Fruit fly (Drosophila melanogaster): Measurements from ENCODE around the gene CG8661.

Gene CG8661

dm6 chrX:17322852-17323251 lies 38.6 kb upstream of the CG8661 start (continued):
- TF ChIP-seq CG10979 (tag; optimal IDR thresholded peaks at IDR 0.05), result no peak
- no peak for TF ChIP-seq CHES-1-like (GFP tag; optimal IDR thresholded peaks at IDR 0.05)
- TF ChIP-seq dpn (GFP tag; optimal IDR thresholded peaks at IDR 0.05), result no peak
- TF ChIP-seq eve (GFP tag; optimal IDR thresholded peaks at IDR 0.05), result peak in 1 of 2 experiments; percentile 4
- no peak for TF ChIP-seq Mrtf (GFP tag; IDR thresholded peaks at IDR 0.05)
- no peak for TF ChIP-seq HLH3B (GFP tag; IDR thresholded peaks at IDR 0.05)
- no peak for TF ChIP-seq aop (GFP tag; IDR thresholded peaks at IDR 0.05)
- no peak for TF ChIP-seq Hmx (GFP tag; optimal IDR thresholded peaks at IDR 0.05)
- no peak for TF ChIP-seq ro (GFP tag; IDR thresholded peaks at IDR 0.05)
- TF ChIP-seq Ets65A (GFP tag), result peak; percentile 83
- no peak for TF ChIP-seq CG2120 (GFP tag; optimal IDR thresholded peaks at IDR 0.05)
- TF ChIP-seq CG1603 (tag; optimal IDR thresholded peaks at IDR 0.05), result no peak
- no peak for TF ChIP-seq Mes4 (GFP tag; optimal IDR thresholded peaks at IDR 0.05)
- TF ChIP-seq ssp (GFP tag; IDR thresholded peaks at IDR 0.05), result no peak
- peak; percentile 2 for TF ChIP-seq Nf-YB (GFP tag; optimal IDR thresholded peaks at IDR 0.05)

dm6 chrX:17316723-17317262 lies 32.5 kb upstream of the CG8661 start:
- TF ChIP-seq CG34224 (GFP tag; IDR thresholded peaks at IDR 0.05; ENCODE audit: partially characterized antibody), result no peak
- TF ChIP-seq zen2 (GFP tag; IDR thresholded peaks at IDR 0.05; ENCODE audit: partially characterized antibody), result no peak
- TF ChIP-seq HmgD (GFP tag; optimal IDR thresholded peaks at IDR 0.05), result no peak
- TF ChIP-seq vvl (GFP tag; IDR thresholded peaks at IDR 0.05), result no peak
- no peak for TF ChIP-seq CG11696 (GFP tag; IDR thresholded peaks at IDR 0.05)
- no peak for TF ChIP-seq rib (GFP tag; IDR thresholded peaks at IDR 0.05)
- TF ChIP-seq ken (GFP tag; IDR thresholded peaks at IDR 0.05), result no peak
- no peak for TF ChIP-seq Deaf1 (tag; optimal IDR thresholded peaks at IDR 0.05)
- TF ChIP-seq CG10979 (tag; optimal IDR thresholded peaks at IDR 0.05), result no peak
- no peak for TF ChIP-seq bbx (GFP tag; IDR thresholded peaks at IDR 0.05; ENCODE audit: partially characterized antibody)
- peak; percentile 33 for TF ChIP-seq CG1832 (GFP tag; optimal IDR thresholded peaks at IDR 0.05)
- TF ChIP-seq Myb (GFP tag; optimal IDR thresholded peaks at IDR 0.05), result no peak
- TF ChIP-seq CG8089 (GFP tag; optimal IDR thresholded peaks at IDR 0.05), result no peak
- no peak for TF ChIP-seq CG9817 (tag; optimal IDR thresholded peaks at IDR 0.05)
- no peak for TF ChIP-seq Eip74EF (GFP tag; optimal IDR thresholded peaks at IDR 0.05)
- TF ChIP-seq ac (GFP tag; optimal IDR thresholded peaks at IDR 0.05), result peak; percentile 81
- TF ChIP-seq Chrac-16 (GFP tag; optimal IDR thresholded peaks at IDR 0.05), result no peak
- peak; percentile 85 for TF ChIP-seq CG4360 (GFP tag; IDR thresholded peaks at IDR 0.05)
- TF ChIP-seq ro (GFP tag; IDR thresholded peaks at IDR 0.05), result no peak
- TF ChIP-seq Nf-YB (GFP tag; optimal IDR thresholded peaks at IDR 0.05), result peak; percentile 40
- TF ChIP-seq ci (GFP tag; IDR thresholded peaks at IDR 0.05), result no peak
- peak; percentile 69 for TF ChIP-seq crol (GFP tag; IDR thresholded peaks at IDR 0.05)
- TF ChIP-seq CG14710 (tag; optimal IDR thresholded peaks at IDR 0.05), result no peak
- no peak for TF ChIP-seq TFAM (GFP tag; optimal IDR thresholded peaks at IDR 0.05)
- no peak for TF ChIP-seq gce (GFP tag; IDR thresholded peaks at IDR 0.05)
- TF ChIP-seq luna (GFP tag; optimal IDR thresholded peaks at IDR 0.05), result no peak
- TF ChIP-seq sens (GFP tag), result peak; percentile 61
- no peak for TF ChIP-seq CG8765 (GFP tag; IDR thresholded peaks at IDR 0.05)
- TF ChIP-seq Hr51 (GFP tag; optimal IDR thresholded peaks at IDR 0.05), result no peak
- TF ChIP-seq br (optimal IDR thresholded peaks at IDR 0.05), result no peak
- no peak for TF ChIP-seq hbn (GFP tag; IDR thresholded peaks at IDR 0.05; ENCODE audit: partially characterized antibody)
- no peak for TF ChIP-seq CG17802 (tag; optimal IDR thresholded peaks at IDR 0.05)
- no peak for TF ChIP-seq gsb (GFP tag; IDR thresholded peaks at IDR 0.05)
- TF ChIP-seq CG4282 (GFP tag; optimal IDR thresholded peaks at IDR 0.05), result no peak
- TF ChIP-seq ssp (GFP tag; IDR thresholded peaks at IDR 0.05), result no peak
- TF ChIP-seq zfh1 (GFP tag; IDR thresholded peaks at IDR 0.05), result no peak
- TF ChIP-seq Camta (GFP tag; optimal IDR thresholded peaks at IDR 0.05), result no peak
- no peak for TF ChIP-seq bigmax (GFP tag; optimal IDR thresholded peaks at IDR 0.05)
- no peak for TF ChIP-seq danr (GFP tag; IDR thresholded peaks at IDR 0.05)
- TF ChIP-seq unpg (GFP tag; optimal IDR thresholded peaks at IDR 0.05), result no peak
